Fruit fly (Drosophila melanogaster): Measurements from ENCODE around the gene CG13907.

The CG13907 gene

DNA sequence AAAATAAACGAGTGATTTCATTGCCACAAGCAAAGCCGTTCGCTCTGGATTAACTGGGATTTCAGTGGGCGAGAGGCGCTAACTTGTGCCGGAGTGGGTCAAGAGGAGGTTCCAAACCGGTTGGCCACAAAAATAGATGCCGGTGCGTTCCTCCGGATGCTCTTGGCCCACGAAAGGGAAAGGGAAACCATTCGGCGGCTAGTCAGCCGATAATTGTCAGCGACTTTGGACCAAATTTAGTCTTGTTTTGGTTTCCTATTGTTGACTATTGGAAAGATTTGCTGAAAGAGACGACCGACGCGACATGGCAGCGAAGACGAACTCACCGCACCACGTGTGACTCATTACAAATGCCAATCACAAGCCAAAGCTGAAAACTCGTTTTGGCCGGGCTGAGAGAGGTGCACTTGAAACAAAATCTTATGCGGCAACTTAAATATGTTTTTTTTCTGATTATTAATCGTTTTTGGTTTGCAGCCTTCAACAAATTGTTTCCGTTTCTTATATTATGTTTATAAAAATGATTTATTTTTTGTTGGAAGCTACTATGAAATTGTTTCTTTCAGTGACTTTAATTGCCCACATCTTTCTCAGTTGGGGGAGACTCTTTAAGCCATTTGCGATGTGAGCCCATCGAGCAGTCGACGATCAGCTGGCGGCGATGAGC is 13.6 kb upstream of the CG13907 start, which contains the start of gene CG34056 (continued):
- TF ChIP-seq sens-2 (GFP tag; IDR thresholded peaks at IDR 0.05) (peak; percentile 84), phol (tag; optimal IDR thresholded peaks at IDR 0.05) (peak; percentile 93), CG8944 (GFP tag; optimal IDR thresholded peaks at IDR 0.05) (peak; percentile 38), Ptx1 (GFP tag; IDR thresholded peaks at IDR 0.05) (peak; percentile 96), ro (GFP tag; IDR thresholded peaks at IDR 0.05) (peak; percentile 79), CG9215 (GFP tag; IDR thresholded peaks at IDR 0.05) (peak; percentile 89), Gug (GFP tag; IDR thresholded peaks at IDR 0.05) (peak; percentile 84), Ravus (GFP tag; IDR thresholded peaks at IDR 0.05) (peak; percentile 92), CG10431 (GFP tag; optimal IDR thresholded peaks at IDR 0.05) (peak; percentile 46), CG15514 (GFP tag; optimal IDR thresholded peaks at IDR 0.05) (peak; percentile 84), sna (GFP tag; IDR thresholded peaks at IDR 0.05; ENCODE audit: partially characterized antibody) (no peak), grn (GFP tag; optimal IDR thresholded peaks at IDR 0.05) (no peak), fd96Cb (tag; optimal IDR thresholded peaks at IDR 0.05) (peak; percentile 95), so (GFP tag; IDR thresholded peaks at IDR 0.05) (peak; percentile 94), CG12769 (tag; optimal IDR thresholded peaks at IDR 0.05) (peak; percentile 94), CG31224 (GFP tag; IDR thresholded peaks at IDR 0.05) (peak; percentile 92), CG2129 (GFP tag; IDR thresholded peaks at IDR 0.05; ENCODE audit: partially characterized antibody) (no peak), MESR4 (GFP tag; optimal IDR thresholded peaks at IDR 0.05) (peak; percentile 5), salm (tag; optimal IDR thresholded peaks at IDR 0.05) (peak; percentile 88), Sox100B (GFP tag; optimal IDR thresholded peaks at IDR 0.05) (peak; percentile 94), CG1792 (GFP tag; optimal IDR thresholded peaks at IDR 0.05) (peak; percentile 79), CG5245 (GFP tag; optimal IDR thresholded peaks at IDR 0.05) (peak; percentile 92), esg (GFP tag; conservative IDR thresholded peaks at IDR 0.05) (peak; percentile 92), trh (GFP tag; optimal IDR thresholded peaks at IDR 0.05) (peak; percentile 63), vnd (GFP tag; IDR thresholded peaks at IDR 0.05; ENCODE audit: partially characterized antibody) (no peak), slbo (GFP tag; IDR thresholded peaks at IDR 0.05) (peak; percentile 90), CG30431 (GFP tag; optimal IDR thresholded peaks at IDR 0.05) (peak; percentile 60), tll (GFP tag; optimal IDR thresholded peaks at IDR 0.05) (peak in 1 of 2 experiments; percentile 7), nom (GFP tag; optimal IDR thresholded peaks at IDR 0.05) (peak; percentile 94), zf30C (GFP tag; optimal IDR thresholded peaks at IDR 0.05) (peak; percentile 30), stc (GFP tag; IDR thresholded peaks at IDR 0.05) (peak; percentile 96), br (optimal IDR thresholded peaks at IDR 0.05) (no peak), TFAM (GFP tag; optimal IDR thresholded peaks at IDR 0.05) (peak; percentile 49), CG6654 (GFP tag; optimal IDR thresholded peaks at IDR 0.05) (peak; percentile 82), Hmx (GFP tag; optimal IDR thresholded peaks at IDR 0.05) (peak; percentile 40), Ets65A (GFP tag) (peak; percentile 84), Lpt (GFP tag; optimal IDR thresholded peaks at IDR 0.05) (no peak), Oli (tag; optimal IDR thresholded peaks at IDR 0.05) (peak; percentile 89), ato (GFP tag; IDR thresholded peaks at IDR 0.05; ENCODE audit: partially characterized antibody) (no peak), ttk (GFP tag; IDR thresholded peaks at IDR 0.05) (peak; percentile 95), sisA (GFP tag; IDR thresholded peaks at IDR 0.05) (peak; percentile 93), CG2712 (tag; optimal IDR thresholded peaks at IDR 0.05) (peak; percentile 95), Ets97D (GFP tag; optimal IDR thresholded peaks at IDR 0.05) (peak; percentile 65), Drgx (GFP tag; IDR thresholded peaks at IDR 0.05) (peak; percentile 99), CG8281 (tag; optimal IDR thresholded peaks at IDR 0.05) (peak; percentile 84), CG8290 (GFP tag; optimal IDR thresholded peaks at IDR 0.05) (peak; percentile 88), CG8290 (tag; optimal IDR thresholded peaks at IDR 0.05) (no peak), CG3995 (GFP tag; optimal IDR thresholded peaks at IDR 0.05) (peak; percentile 68), jumu (GFP tag; optimal IDR thresholded peaks at IDR 0.05) (peak; percentile 55), Spps (tag; optimal IDR thresholded peaks at IDR 0.05) (peak; percentile 89), az2 (GFP tag; optimal IDR thresholded peaks at IDR 0.05) (peak; percentile 82)
